Fruit fly (Drosophila melanogaster): ENCODE results near the gene CG5676.

The CG5676 gene

dm6 chr2L:10237725-10238446, 17.8 kb downstream of the CG5676 start, which contains the start of gene mthl15 (continued):
- TF ChIP-seq CG9817 (tag; optimal IDR thresholded peaks at IDR 0.05), result no peak
- TF ChIP-seq B-H2 (GFP tag; optimal IDR thresholded peaks at IDR 0.05), result no peak
- TF ChIP-seq sr (GFP tag; IDR thresholded peaks at IDR 0.05), result no peak
- TF ChIP-seq CG11085 (GFP tag; IDR thresholded peaks at IDR 0.05), result no peak
- no peak for TF ChIP-seq schlank (tag; optimal IDR thresholded peaks at IDR 0.05)
- no peak for TF ChIP-seq CG6854 (GFP tag; optimal IDR thresholded peaks at IDR 0.05)
- TF ChIP-seq az2 (GFP tag; optimal IDR thresholded peaks at IDR 0.05), result no peak
- peak; percentile 34 for TF ChIP-seq CG15696 (tag; optimal IDR thresholded peaks at IDR 0.05)
- TF ChIP-seq ap (GFP tag; IDR thresholded peaks at IDR 0.05), result no peak
- TF ChIP-seq Sry-δ (GFP tag; optimal IDR thresholded peaks at IDR 0.05), result no peak
- no peak for TF ChIP-seq CG7786 (GFP tag; optimal IDR thresholded peaks at IDR 0.05)
- no peak for TF ChIP-seq ato (GFP tag; IDR thresholded peaks at IDR 0.05; ENCODE audit: partially characterized antibody)
- TF ChIP-seq CG10321 (GFP tag; IDR thresholded peaks at IDR 0.05), result no peak
- TF ChIP-seq Asciz (GFP tag; optimal IDR thresholded peaks at IDR 0.05), result peak; percentile 5
- TF ChIP-seq BtbVII (GFP tag; optimal IDR thresholded peaks at IDR 0.05), result peak; percentile 3
- TF ChIP-seq gt (GFP tag; IDR thresholded peaks at IDR 0.05), result no peak
- TF ChIP-seq cwo (GFP tag; optimal IDR thresholded peaks at IDR 0.05), result no peak
- TF ChIP-seq CG2120 (GFP tag; optimal IDR thresholded peaks at IDR 0.05), result no peak
- TF ChIP-seq CG1603 (tag; optimal IDR thresholded peaks at IDR 0.05), result peak; percentile 63
- peak; percentile 52 for TF ChIP-seq sd (tag; optimal IDR thresholded peaks at IDR 0.05)
- TF ChIP-seq CG1024 (GFP tag; IDR thresholded peaks at IDR 0.05), result no peak
- no peak for TF ChIP-seq lilli (GFP tag; optimal IDR thresholded peaks at IDR 0.05)
- no peak for TF ChIP-seq lbe (GFP tag; optimal IDR thresholded peaks at IDR 0.05)
- no peak for TF ChIP-seq Rfx (GFP tag; IDR thresholded peaks at IDR 0.05)
- peak; percentile 95 for TF ChIP-seq mirr (GFP tag; optimal IDR thresholded peaks at IDR 0.05)
- peak; percentile 5 for TF ChIP-seq CG12299 (tag; optimal IDR thresholded peaks at IDR 0.05)
- peak; percentile 69 for TF ChIP-seq CG34376 (GFP tag; optimal IDR thresholded peaks at IDR 0.05)
- no peak for TF ChIP-seq pan (optimal IDR thresholded peaks at IDR 0.05)
- no peak for TF ChIP-seq pan (GFP tag; optimal IDR thresholded peaks at IDR 0.05 in 1 of 2, IDR thresholded peaks at IDR 0.05 in 1 of 2)
- no peak for TF ChIP-seq CG14014 (GFP tag; IDR thresholded peaks at IDR 0.05)
- peak in 1 of 2 experiments; percentile 62 for TF ChIP-seq eve (GFP tag; optimal IDR thresholded peaks at IDR 0.05)
- TF ChIP-seq salm (tag; optimal IDR thresholded peaks at IDR 0.05), result peak; percentile 29
- no peak for TF ChIP-seq nom (GFP tag; optimal IDR thresholded peaks at IDR 0.05)
- no peak for TF ChIP-seq Drgx (GFP tag; IDR thresholded peaks at IDR 0.05)
- TF ChIP-seq hth (optimal IDR thresholded peaks at IDR 0.05), result no peak
- TF ChIP-seq CG31365 (tag; optimal IDR thresholded peaks at IDR 0.05), result no peak
- no peak for TF ChIP-seq h (optimal IDR thresholded peaks at IDR 0.05)
- no peak for TF ChIP-seq toy (GFP tag; IDR thresholded peaks at IDR 0.05)
- TF ChIP-seq Med (GFP tag), result peak; percentile 73
- TF ChIP-seq unpg (GFP tag; optimal IDR thresholded peaks at IDR 0.05), result no peak
- TF ChIP-seq CG30403 (GFP tag; optimal IDR thresholded peaks at IDR 0.05), result no peak
- TF ChIP-seq pum (GFP tag; optimal IDR thresholded peaks at IDR 0.05), result no peak
- TF ChIP-seq dan (GFP tag; IDR thresholded peaks at IDR 0.05), result no peak
- TF ChIP-seq CG14860 (GFP tag; IDR thresholded peaks at IDR 0.05; ENCODE audit: partially characterized antibody), result no peak
- no peak for TF ChIP-seq disco-r (GFP tag; optimal IDR thresholded peaks at IDR 0.05)
- TF ChIP-seq pzg (GFP tag; optimal IDR thresholded peaks at IDR 0.05), result no peak
- TF ChIP-seq Gug (GFP tag; IDR thresholded peaks at IDR 0.05), result no peak
- no peak for TF ChIP-seq HHEX (GFP tag; optimal IDR thresholded peaks at IDR 0.05)
- no peak for TF ChIP-seq prd (optimal IDR thresholded peaks at IDR 0.05)
- TF ChIP-seq prd (GFP tag; IDR thresholded peaks at IDR 0.05), result no peak
- no peak for TF ChIP-seq trh (GFP tag; optimal IDR thresholded peaks at IDR 0.05)
- peak; percentile 54 for TF ChIP-seq HmgZ (tag; optimal IDR thresholded peaks at IDR 0.05)

All from whole organism, embryonic.